Worm (Caenorhabditis elegans): ENCODE measurements around the gene M163.8.
A peak's percentile ranks its signal among the peaks of the same experiment; 100 is the strongest.
"Not testable (repeated sequence)": the region's sequence is repeated elsewhere in the genome, so short reads cannot be mapped to it uniquely, and the experiment has no call there.

- TF ChIP-seq snpc-4 (tag; optimal IDR thresholded peaks at IDR 0.05); jun-1 (tag; optimal IDR thresholded peaks at IDR 0.05); lin-15B (tag; optimal IDR thresholded peaks at IDR 0.05); daf-19 (GFP tag; conservative IDR thresholded peaks at IDR 0.05); pqm-1 (tag; optimal IDR thresholded peaks at IDR 0.05): not testable (repeated sequence)
- peak; percentile 53 for TF ChIP-seq duxl-1 (tag; optimal IDR thresholded peaks at IDR 0.05; ENCODE audit: poor library complexity)
These were observed 47.1 kb upstream of the M163.8 start for ce11 chrX:14437806-14438205.

All from whole organism, L4 larva.